Worm (Caenorhabditis elegans) whole organism, dauer: Measurements from ENCODE around the gene oac-30.
"Not testable (repeated sequence)": the region's sequence is repeated elsewhere in the genome, so short reads cannot be mapped to it uniquely, and the experiment has no call there.

Experiments used
- unc-62 ChIP-seq: sonication (generic microtip); optimal IDR thresholded peaks from 2 replicates; lab custom pipeline; 2017; ENCODE audit warnings: missing biosample characterization, missing genetic modification reagents, missing genetic modification characterization

The oac-30 gene

DNA sequence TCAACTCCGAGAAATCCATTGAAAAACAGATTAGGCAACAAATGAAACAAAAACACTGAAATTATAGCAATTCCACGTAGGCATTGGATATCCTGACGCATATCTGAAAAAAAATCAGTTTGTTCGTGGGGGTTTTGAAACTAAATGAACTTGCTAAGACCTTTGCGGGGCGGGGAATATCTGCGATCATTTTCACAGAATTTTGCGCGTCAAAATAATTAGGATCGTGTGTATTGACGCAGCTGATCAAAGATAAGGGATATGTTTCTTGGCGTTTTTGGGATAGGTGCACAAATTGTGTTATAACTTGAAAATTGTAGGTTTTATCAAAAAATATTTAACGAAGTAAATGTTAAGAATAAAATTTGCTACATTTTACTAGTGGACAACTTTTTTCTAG lies at the start of gene oac-30:
TSS of gene oac-30 (minus strand) at position 101 of the 400 bp plus-strand sequence.
- TF ChIP-seq unc-62 (GFP tag; lab: Kevin White, UChicago), result no peak

ce11 chrII:1315245-1315644 lies 48.6 kb upstream of the oac-30 start:
- no peak for TF ChIP-seq unc-62 (GFP tag; lab: Kevin White, UChicago)

- TF ChIP-seq unc-62 (GFP tag; lab: Kevin White, UChicago), result no peak
Measured at ce11 chrII:1309892-1310516, 43.3 kb upstream of the oac-30 start, which contains the start of the genes alh-6 and fcho-1. alh-6 (minus strand) TSS chrII:1310133. fcho-1 (plus strand) TSS chrII:1310515.

- TF ChIP-seq unc-62 (GFP tag; lab: Kevin White, UChicago), result no peak
Measured at ce11 chrII:1306550-1306949, 39.9 kb upstream of the oac-30 start.

- no peak for TF ChIP-seq unc-62 (GFP tag; lab: Kevin White, UChicago)
Measured at ce11 chrII:1306036-1306435, 39.3 kb upstream of the oac-30 start, which contains the start of gene emc-2. emc-2 (minus strand) TSS chrII:1306136.

- TF ChIP-seq unc-62 (GFP tag; lab: Kevin White, UChicago), result no peak
Measured at ce11 chrII:1301554-1301953, 34.9 kb upstream of the oac-30 start, which contains the start of gene glb-31. glb-31 (minus strand) TSS chrII:1301654.

DNA sequence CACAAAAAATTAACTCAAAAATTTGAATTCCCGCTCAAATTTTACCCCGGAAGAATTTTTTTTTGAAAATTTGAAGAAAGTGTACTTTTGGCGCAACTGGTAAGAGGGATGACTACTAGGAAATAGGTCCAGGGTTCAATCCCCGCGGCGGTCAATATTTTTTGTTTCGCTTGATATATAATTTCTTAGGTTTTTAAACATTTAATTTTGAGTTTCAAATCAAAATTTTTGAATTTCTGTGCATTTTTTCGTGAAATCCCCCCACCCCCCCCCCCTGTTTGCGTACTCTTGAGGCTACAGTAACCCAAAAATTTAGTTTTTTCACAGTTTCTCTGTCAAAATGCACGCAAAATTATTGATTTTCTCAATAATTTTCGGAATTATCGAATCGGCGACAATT lies 31.5 kb upstream of the oac-30 start, which contains the start of gene Y57G7A.1:
TSS of gene Y57G7A.1 (plus strand) at position 301 of the 400 bp plus-strand sequence.
- no peak for TF ChIP-seq unc-62 (GFP tag; lab: Kevin White, UChicago)

DNA sequence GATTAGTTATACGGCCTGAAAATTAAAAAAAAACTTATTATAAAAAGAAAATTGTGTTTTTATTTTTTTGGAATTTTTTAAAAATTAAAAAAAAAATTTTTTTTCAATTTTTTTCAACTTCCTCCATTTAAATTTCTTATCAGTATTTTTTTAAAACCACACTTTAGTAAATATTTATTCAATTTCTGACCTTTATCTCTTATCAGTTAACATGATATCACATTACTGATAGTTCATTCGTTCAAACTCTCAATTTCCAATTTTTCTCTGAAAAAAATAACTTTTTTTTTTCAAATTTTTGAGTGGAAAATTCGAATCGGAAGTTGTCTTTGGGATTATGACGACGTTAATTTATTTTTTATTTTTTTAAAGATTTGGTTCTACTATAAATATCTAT lies 31.0 kb upstream of the oac-30 start:
- TF ChIP-seq unc-62 (GFP tag; lab: Kevin White, UChicago), result no peak

DNA sequence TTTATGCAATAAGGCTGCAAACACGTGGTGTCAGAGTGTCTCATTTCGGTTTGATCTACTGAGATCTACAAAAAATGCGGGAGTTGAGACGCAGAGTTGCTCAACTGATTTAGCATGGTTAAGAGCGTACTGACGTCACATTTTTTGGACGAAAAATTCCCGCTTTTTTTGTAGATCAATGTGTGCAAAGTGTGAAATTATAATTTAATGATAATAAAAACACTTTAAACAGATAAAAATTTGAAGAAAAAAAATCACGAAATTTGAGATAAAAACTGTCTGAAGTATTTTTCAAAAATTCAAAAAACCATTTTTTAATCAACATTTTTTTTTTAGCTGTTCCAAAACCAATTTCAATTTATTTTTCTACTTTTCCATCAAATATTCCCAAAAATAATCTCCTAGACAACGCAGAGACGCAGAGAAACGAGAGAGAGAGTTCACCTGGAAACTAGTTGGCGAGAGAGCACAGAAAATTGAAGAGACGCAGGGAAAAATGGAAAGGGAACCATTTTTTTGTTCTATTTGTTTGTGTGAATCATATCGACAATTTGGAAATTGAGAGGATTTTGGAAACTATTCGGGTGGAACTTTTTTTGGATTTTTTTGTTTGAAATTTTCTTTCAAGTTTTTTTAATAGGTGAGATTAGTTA lies 30.5 kb upstream of the oac-30 start:
- no peak for TF ChIP-seq unc-62 (GFP tag; lab: Kevin White, UChicago)

- TF ChIP-seq unc-62 (GFP tag; lab: Kevin White, UChicago), result no peak
Measured at ce11 chrII:1295776-1296175, 29.1 kb upstream of the oac-30 start, which contains the start of gene Y57G7A.2. Y57G7A.2 (plus strand) TSS chrII:1296076.

DNA sequence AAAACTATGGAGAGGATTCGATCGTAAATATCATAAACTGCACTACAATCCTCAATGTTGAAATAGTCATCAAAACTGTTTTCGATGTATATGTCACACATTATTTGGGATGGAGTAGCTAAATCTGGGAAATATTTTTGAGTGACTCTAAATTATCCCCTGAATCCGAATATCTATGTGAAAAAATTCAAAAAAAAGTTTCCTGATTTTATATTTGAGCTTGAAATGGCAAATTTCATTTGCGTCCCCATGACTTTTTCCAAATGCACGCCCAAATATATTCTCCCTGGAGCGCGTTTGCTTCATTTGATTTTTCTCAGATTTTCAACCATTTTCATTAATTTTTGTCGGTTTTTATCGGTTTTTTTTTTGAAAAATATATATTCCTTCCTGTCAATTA lies 26.5 kb upstream of the oac-30 start, which contains the start of gene srz-64:
TSS of gene srz-64 (minus strand) at position 101 of the 400 bp plus-strand sequence.
- TF ChIP-seq unc-62 (GFP tag; lab: Kevin White, UChicago), result no peak

ce11 chrII:1285514-1285913 lies 18.8 kb upstream of the oac-30 start, which contains the start of the genes Y57G7A.6 and Y57G7A.3:
Y57G7A.6 (minus strand) TSS chrII:1285614.
Y57G7A.3 (plus strand) TSS chrII:1285782.
- TF ChIP-seq unc-62 (GFP tag; lab: Kevin White, UChicago), result no peak

ce11 chrII:1284985-1285384 lies 18.3 kb upstream of the oac-30 start:
- no peak for TF ChIP-seq unc-62 (GFP tag; lab: Kevin White, UChicago)

- TF ChIP-seq unc-62 (GFP tag; lab: Kevin White, UChicago), result not testable (repeated sequence)
Measured at ce11 chrII:1278350-1278749, 11.7 kb upstream of the oac-30 start, which contains the start of gene srz-63. srz-63 (plus strand) TSS chrII:1278650.

- no peak for TF ChIP-seq unc-62 (GFP tag; lab: Kevin White, UChicago)
Measured at ce11 chrII:1276778-1277177, 10.1 kb upstream of the oac-30 start, which contains the start of gene Y57G7A.11. Y57G7A.11 (minus strand) TSS chrII:1276878.

- no peak for TF ChIP-seq unc-62 (GFP tag; lab: Kevin White, UChicago)
Measured at ce11 chrII:1275439-1275838, 8.7 kb upstream of the oac-30 start, which contains the start of gene Y57G7A.5. Y57G7A.5 (minus strand) TSS chrII:1275539.
